Worm (Caenorhabditis elegans) whole organism, L1 larva: ENCODE measurements around the gene anmt-3.

ENCODE experiments used
- C16A3.4 ChIP-seq: fragments of 150-350 bp; optimal IDR thresholded peaks from 2 replicates; lab custom pipeline; 2014; ENCODE audit warnings: missing biosample characterization, missing genetic modification characterization
- aha-1 ChIP-seq: fragments of 150-350 bp; optimal IDR thresholded peaks from 2 replicates; lab custom pipeline; 2014; ENCODE audit warnings: missing biosample characterization, missing genetic modification characterization
- alr-1 ChIP-seq: fragments of 200-800 bp; sonication (Bioruptor generic); optimal IDR thresholded peaks from 2 replicates; lab custom pipeline; 2018; ENCODE audit warnings: borderline replicate concordance, mild to moderate bottlenecking, missing genetic modification characterization, missing compliant biosample characterization
- ama-1 ChIP-seq: fragments of 150-350 bp; optimal IDR thresholded peaks from 2 replicates; lab custom pipeline; 2014
- ceh-63 ChIP-seq: fragments of 200-800 bp; sonication (Bioruptor generic); optimal IDR thresholded peaks from 2 replicates; lab custom pipeline; 2018; ENCODE audit warnings: mild to moderate bottlenecking, missing genetic modification characterization, missing compliant biosample characterization
- ceh-8 ChIP-seq: fragments of 200-800 bp; sonication (Bioruptor generic); optimal IDR thresholded peaks from 2 replicates; lab custom pipeline; 2018; ENCODE audit warnings: mild to moderate bottlenecking, missing genetic modification characterization, moderate library complexity, missing compliant biosample characterization
- dsc-1 ChIP-seq: sonication (generic microtip); optimal IDR thresholded peaks from 2 replicates; lab custom pipeline; 2016; ENCODE audit warnings: mild to moderate bottlenecking, missing genetic modification characterization, missing compliant biosample characterization
- efl-1 ChIP-seq, 4 experiments: fragments of 150-350 bp; optimal IDR thresholded peaks in 3 of 4; peaks in 1 of 4; 1 replicate in 1 of 4; 2 replicates in 3 of 4; lab custom pipeline; 2014; ENCODE audit warnings: missing biosample characterization in 2 of 4, missing genetic modification characterization in 2 of 4, missing genetic modification reagents in 2 of 4
- egl-13 ChIP-seq: sonication (generic microtip); optimal IDR thresholded peaks from 2 replicates; lab custom pipeline; 2016; ENCODE audit warnings: missing genotype, missing genetic modification reagents, missing genetic modification characterization, missing compliant biosample characterization
- fkh-10 ChIP-seq: sonication (generic microtip); optimal IDR thresholded peaks from 2 replicates; lab custom pipeline; 2017; ENCODE audit warnings: missing biosample characterization, missing genetic modification reagents, missing genetic modification characterization
- fkh-8 ChIP-seq: sonication (generic microtip); optimal IDR thresholded peaks from 2 replicates; lab custom pipeline; 2016; ENCODE audit warnings: mild to moderate bottlenecking, missing genetic modification characterization, missing compliant biosample characterization
- grh-1 ChIP-seq: fragments of 200-800 bp; sonication (Bioruptor generic); IDR thresholded peaks from 2 replicates; pipeline ENCODE4 v1.3.6; 2022; ENCODE audit warnings: missing genetic modification reagents, missing genetic modification characterization, missing compliant biosample characterization
- hpl-2 ChIP-seq: fragments of 150-350 bp; optimal IDR thresholded peaks from 2 replicates; lab custom pipeline; 2014; ENCODE audit warnings: missing biosample characterization, missing genetic modification reagents, missing genetic modification characterization
- isw-1 ChIP-seq: fragments of 200-800 bp; sonication (Bioruptor generic); IDR thresholded peaks from 2 replicates; pipeline ENCODE4 v1.3.6; 2022; ENCODE audit warnings: missing genetic modification characterization, missing compliant biosample characterization
- jun-1 ChIP-seq: fragments of 150-350 bp; optimal IDR thresholded peaks from 2 replicates; lab custom pipeline; 2014; ENCODE audit warnings: missing biosample characterization, missing genetic modification reagents, missing genetic modification characterization
- lin-14 ChIP-seq: fragments of 200-800 bp; sonication (Bioruptor generic); optimal IDR thresholded peaks from 2 replicates; lab custom pipeline; 2018; ENCODE audit warnings: mild to moderate bottlenecking, missing genetic modification characterization, moderate library complexity, missing compliant biosample characterization
- lin-39 ChIP-seq: fragments of 150-350 bp; optimal IDR thresholded peaks from 2 replicates; lab custom pipeline; 2014; ENCODE audit warnings: missing biosample characterization, missing genetic modification reagents, missing genetic modification characterization
- lir-3 ChIP-seq: sonication (generic microtip); optimal IDR thresholded peaks from 2 replicates; lab custom pipeline; 2016; ENCODE audit warnings: mild to moderate bottlenecking, missing genetic modification characterization, moderate library complexity, missing compliant biosample characterization; ENCODE audit not compliant: poor library complexity
- mab-9 ChIP-seq: fragments of 200-800 bp; sonication (Bioruptor generic); IDR thresholded peaks from 2 replicates; pipeline ENCODE4 v1.3.6; 2022; ENCODE audit warnings: missing genetic modification reagents, missing genetic modification characterization, missing compliant biosample characterization
- mep-1 ChIP-seq: fragments of 150-350 bp; optimal IDR thresholded peaks from 2 replicates; lab custom pipeline; 2014; ENCODE audit warnings: missing biosample characterization, missing genetic modification characterization
- nhr-12 ChIP-seq: sonication (generic microtip); optimal IDR thresholded peaks from 2 replicates; lab custom pipeline; 2017; ENCODE audit warnings: missing biosample characterization, missing genetic modification characterization
- nhr-28 ChIP-seq: fragments of 150-350 bp; optimal IDR thresholded peaks from 2 replicates; lab custom pipeline; 2014; ENCODE audit warnings: missing biosample characterization, missing genetic modification characterization
- nhr-47 ChIP-seq: sonication (generic microtip); optimal IDR thresholded peaks from 2 replicates; lab custom pipeline; 2016; ENCODE audit warnings: mild to moderate bottlenecking, missing genetic modification characterization, moderate library complexity, missing compliant biosample characterization
- nhr-71 ChIP-seq: sonication (generic microtip); optimal IDR thresholded peaks from 2 replicates; lab custom pipeline; 2016; ENCODE audit warnings: mild to moderate bottlenecking, missing genetic modification characterization, moderate library complexity, missing compliant biosample characterization
- nhr-76 ChIP-seq: sonication (generic microtip); optimal IDR thresholded peaks from 2 replicates; lab custom pipeline; 2017; ENCODE audit warnings: missing biosample characterization, missing genetic modification characterization
- nhr-77 ChIP-seq: fragments of 150-350 bp; optimal IDR thresholded peaks from 2 replicates; lab custom pipeline; 2014; ENCODE audit warnings: missing biosample characterization, missing genetic modification characterization
- nhr-84 ChIP-seq: sonication (generic microtip); optimal IDR thresholded peaks from 2 replicates; lab custom pipeline; 2017; ENCODE audit warnings: missing biosample characterization, missing genetic modification characterization
- pag-3 ChIP-seq: sonication (generic microtip); optimal IDR thresholded peaks from 2 replicates; lab custom pipeline; 2017; ENCODE audit warnings: missing genetic modification characterization, mild to moderate bottlenecking, missing compliant biosample characterization, antibody characterized with exemption, borderline replicate concordance; ENCODE audit not compliant: insufficient read depth
- pax-3 ChIP-seq: fragments of 200-800 bp; sonication (Bioruptor generic); optimal IDR thresholded peaks from 2 replicates; lab custom pipeline; 2018; ENCODE audit warnings: mild to moderate bottlenecking, missing genetic modification characterization, moderate library complexity, missing compliant biosample characterization
- pqm-1 ChIP-seq: sonication (generic microtip); optimal IDR thresholded peaks from 3 replicates; lab custom pipeline; 2017; ENCODE audit warnings: missing biosample characterization, missing genetic modification characterization
- skn-1 ChIP-seq: fragments of 150-350 bp; optimal IDR thresholded peaks from 2 replicates; lab custom pipeline; 2014; ENCODE audit warnings: missing biosample characterization, missing genetic modification characterization
- sox-4 ChIP-seq: sonication (generic microtip); optimal IDR thresholded peaks from 2 replicates; lab custom pipeline; 2016; ENCODE audit warnings: missing genetic modification characterization, missing compliant biosample characterization
- swsn-7 ChIP-seq: sonication (generic microtip); optimal IDR thresholded peaks from 2 replicates; lab custom pipeline; 2016; ENCODE audit warnings: missing genetic modification characterization, missing compliant biosample characterization
- tbx-2 ChIP-seq: sonication (generic microtip); optimal IDR thresholded peaks from 2 replicates; lab custom pipeline; 2016; ENCODE audit warnings: missing genetic modification characterization, missing compliant biosample characterization
- unc-30 ChIP-seq: sonication (generic microtip); optimal IDR thresholded peaks from 2 replicates; lab custom pipeline; 2017; ENCODE audit warnings: missing biosample characterization, missing genetic modification characterization
- unc-86 ChIP-seq: sonication (generic microtip); optimal IDR thresholded peaks from 2 replicates; lab custom pipeline; 2016; ENCODE audit warnings: missing genetic modification characterization, missing compliant biosample characterization
- unc-98 ChIP-seq: fragments of 200-800 bp; sonication (Bioruptor generic); IDR thresholded peaks from 2 replicates; pipeline ENCODE4 v1.3.6; 2022; ENCODE audit warnings: missing genetic modification characterization, missing compliant biosample characterization
- zag-1 ChIP-seq: fragments of 150-350 bp; optimal IDR thresholded peaks from 2 replicates; lab custom pipeline; 2014; ENCODE audit warnings: missing biosample characterization, missing genetic modification characterization

The anmt-3 gene

DNA sequence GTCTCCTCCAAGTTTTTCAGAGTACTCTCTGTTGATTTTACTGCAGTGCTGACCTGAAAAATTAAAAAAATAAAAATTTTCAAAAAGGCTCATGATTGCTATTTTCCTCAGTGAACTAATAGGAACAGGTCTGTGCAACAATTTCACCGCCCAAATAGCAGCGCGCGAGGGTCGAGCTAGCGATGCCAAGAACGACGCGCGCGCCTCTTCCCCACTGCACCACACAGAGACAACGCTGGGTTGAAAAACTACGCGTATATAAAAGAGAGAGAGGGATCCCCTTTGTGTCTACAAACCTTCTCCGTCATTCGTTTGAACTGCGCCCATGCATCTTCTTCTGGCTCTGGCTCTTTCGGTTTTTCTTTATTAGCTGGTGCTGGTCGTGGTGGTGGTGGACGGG lies 12.0 kb upstream of the anmt-3 start (continued):
- TF ChIP-seq alr-1 (tag; lab: Kevin White, UChicago) (no peak), ama-1 (lab: Kevin White, UChicago) (no peak), mab-9 (GFP tag; lab: Robert Waterston, UW) (0 out of 2 replicates have a peak, but pooled peaks have one; percentile 33), nhr-71 (tag; lab: Kevin White, UChicago) (peak; percentile 75), isw-1 (GFP tag; lab: Robert Waterston, UW) (no peak), pax-3 (tag; lab: Kevin White, UChicago) (peak; percentile 47), unc-30 (tag; lab: Kevin White, UChicago) (no peak), egl-13 (peak; percentile 37), lin-39 (tag; lab: Kevin White, UChicago) (no peak), swsn-7 (tag; lab: Kevin White, UChicago) (peak; percentile 72), sox-4 (tag; lab: Kevin White, UChicago) (no peak), C16A3.4 (peak; percentile 54), unc-98 (no peak), nhr-12 (no peak), grh-1 (GFP tag; lab: Robert Waterston, UW) (peak; percentile 31; the same call in 1 of the 2 replicates), ceh-63 (GFP tag; lab: Kevin White, UChicago) (peak; percentile 24), ceh-8 (peak; percentile 17), skn-1 (tag; lab: Kevin White, UChicago) (peak; percentile 76), tbx-2 (peak; percentile 69), hpl-2 (GFP tag; lab: Kevin White, UChicago) (no peak), nhr-76 (tag; lab: Kevin White, UChicago) (no peak), nhr-77 (tag; lab: Kevin White, UChicago) (peak; percentile 65), jun-1 (peak; percentile 4), fkh-10 (GFP tag; lab: Kevin White, UChicago) (no peak), pag-3 (tag; lab: Kevin White, UChicago) (no peak), aha-1 (tag; lab: Kevin White, UChicago) (no peak), nhr-28 (no peak), unc-86 (tag; lab: Kevin White, UChicago) (peak; percentile 55), zag-1 (tag; lab: Kevin White, UChicago) (no peak), mep-1 (tag; lab: Kevin White, UChicago) (peak; percentile 72), nhr-84 (tag; lab: Kevin White, UChicago) (no peak), lin-14 (peak; percentile 76)

DNA sequence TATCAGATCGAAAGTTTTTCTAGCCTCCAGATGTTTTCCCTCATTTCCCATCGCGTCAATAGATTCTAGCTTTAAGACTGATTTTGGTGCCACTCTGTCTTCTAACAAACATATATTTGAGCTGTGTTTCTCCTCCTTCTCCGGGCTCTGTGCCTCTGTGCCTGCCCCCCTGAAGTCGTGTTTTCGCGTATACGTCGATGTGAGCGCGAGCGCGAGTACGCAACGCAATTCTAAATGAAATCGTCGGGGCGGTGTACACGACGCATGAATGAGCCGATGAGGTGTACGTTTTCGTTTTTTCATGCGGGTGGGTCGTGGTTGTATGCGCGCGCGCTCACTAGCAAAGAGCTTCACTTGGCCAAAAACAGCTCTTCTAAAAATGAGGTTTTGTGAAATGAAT lies 7.8 kb upstream of the anmt-3 start:
- no peak for TF ChIP-seq unc-30 (tag; lab: Kevin White, UChicago)
- TF ChIP-seq pag-3 (tag; lab: Kevin White, UChicago), result no peak
- TF ChIP-seq lin-14, result peak; percentile 21
- TF ChIP-seq fkh-8, result peak; percentile 33
- TF ChIP-seq, all 84 proteins: peak for 2

DNA sequence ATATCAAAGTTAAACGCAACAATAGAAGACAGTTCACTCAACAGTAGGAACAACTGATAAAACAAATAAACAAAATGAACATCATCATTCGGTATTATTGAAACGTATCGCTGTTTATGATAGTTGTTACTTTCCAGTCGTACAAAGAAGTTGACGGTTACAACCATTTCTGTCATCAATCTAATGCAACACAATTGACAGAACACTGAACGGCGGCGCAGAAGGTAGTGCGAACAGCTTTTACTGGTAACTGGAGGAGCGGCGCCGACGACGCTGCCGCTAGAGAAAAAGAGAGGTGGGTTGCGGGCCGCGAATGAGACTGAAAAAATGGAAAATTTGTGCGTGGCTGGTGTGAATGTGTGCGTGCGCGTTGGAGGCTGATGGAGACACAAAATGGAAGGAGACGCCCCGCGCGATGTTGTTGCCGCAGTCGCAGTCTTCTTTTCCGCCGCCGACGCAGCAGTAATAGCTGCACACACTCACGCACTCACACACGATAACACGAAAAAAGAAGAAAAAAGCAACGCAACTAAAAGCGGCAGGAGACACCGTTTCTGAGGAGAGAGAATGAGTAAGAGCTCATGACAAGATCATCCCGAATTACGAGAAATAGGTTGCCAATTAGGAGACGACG lies 6.1 kb upstream of the anmt-3 start:
- TF ChIP-seq nhr-47 (peak; percentile 1), lir-3 (no peak), unc-30 (tag; lab: Kevin White, UChicago) (no peak), alr-1 (tag; lab: Kevin White, UChicago) (no peak), efl-1 (optimal IDR thresholded peaks at IDR 0.05; lab: Kevin White, UChicago) (no peak), efl-1 (GFP tag; optimal IDR thresholded peaks at IDR 0.05 in 1 of 2; lab: Kevin White, UChicago) (peak in 1 of 2 experiments; percentile 88), pqm-1 (tag; lab: Kevin White, UChicago) (no peak), dsc-1 (peak; percentile 32), fkh-8 (peak; percentile 50), lin-14 (peak; percentile 54)
